Fruit fly (Drosophila melanogaster): Measurements from ENCODE around the gene CG6621.

CG6621 gene

DNA sequence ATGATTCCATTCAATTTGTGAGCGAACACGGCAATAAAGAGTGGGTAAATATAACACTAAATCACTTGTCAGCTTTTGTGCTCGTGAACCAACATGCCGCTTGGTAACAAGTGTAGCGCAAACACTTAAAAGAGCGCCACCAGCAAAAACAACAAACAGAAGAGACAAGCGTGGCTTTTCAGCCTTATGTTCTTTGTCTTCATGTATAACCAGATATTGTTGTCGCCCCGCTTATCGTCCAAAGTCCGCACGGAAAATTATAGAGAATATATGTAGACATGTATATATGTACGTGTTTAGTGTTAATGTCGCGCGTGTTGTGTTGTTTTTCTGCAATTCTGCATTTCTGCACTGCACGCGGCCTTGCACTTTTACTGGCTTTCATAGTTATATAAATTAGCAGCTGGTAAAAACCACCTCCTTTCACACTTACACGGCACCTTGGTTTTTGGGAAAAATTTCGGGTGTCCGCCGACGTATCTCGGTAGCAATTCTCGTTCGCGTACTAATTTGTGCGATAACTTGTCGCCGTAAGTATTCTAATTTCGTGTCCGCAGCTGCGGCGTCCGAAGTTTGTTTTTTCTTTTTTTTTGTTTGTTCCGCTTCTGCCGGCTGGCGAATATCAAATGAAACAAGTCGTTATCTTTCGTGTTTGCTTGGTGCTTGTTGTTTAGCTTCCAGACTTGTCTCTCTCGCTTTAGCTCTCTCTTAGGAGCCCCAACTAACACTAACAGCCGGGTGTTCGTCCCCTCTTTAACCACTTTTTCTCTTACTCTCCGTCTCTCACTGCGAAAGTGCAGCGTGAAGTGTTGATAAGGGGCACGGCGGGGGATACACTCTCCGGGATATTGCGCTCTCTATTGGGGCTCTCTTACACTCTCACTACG lies 4.5 kb downstream of the CG6621 start (continued):
- peak; percentile 99 for TF ChIP-seq nom (GFP tag; optimal IDR thresholded peaks at IDR 0.05)
- TF ChIP-seq rib (GFP tag; IDR thresholded peaks at IDR 0.05): peak; percentile 26; the same call in 1 of the 2 replicates
- peak; percentile 58 for TF ChIP-seq slbo (GFP tag; IDR thresholded peaks at IDR 0.05)
- no peak for TF ChIP-seq CG9609 (GFP tag; optimal IDR thresholded peaks at IDR 0.05)
- no peak for TF ChIP-seq MESR4 (GFP tag; optimal IDR thresholded peaks at IDR 0.05)
- TF ChIP-seq maf-S (GFP tag; optimal IDR thresholded peaks at IDR 0.05): no peak
- TF ChIP-seq CG5245 (GFP tag; optimal IDR thresholded peaks at IDR 0.05): no peak
- no peak for TF ChIP-seq CG9797 (GFP tag; optimal IDR thresholded peaks at IDR 0.05)
- TF ChIP-seq gfzf (GFP tag; optimal IDR thresholded peaks at IDR 0.05): no peak
- TF ChIP-seq CG18764 (GFP tag; optimal IDR thresholded peaks at IDR 0.05): no peak
- peak; percentile 20 for TF ChIP-seq CG10147 (GFP tag; optimal IDR thresholded peaks at IDR 0.05)
- TF ChIP-seq Nf-YC (tag; optimal IDR thresholded peaks at IDR 0.05): no peak
- peak; percentile 33 for TF ChIP-seq BtbVII (GFP tag; optimal IDR thresholded peaks at IDR 0.05)
- no peak for TF ChIP-seq CG1832 (GFP tag; optimal IDR thresholded peaks at IDR 0.05)
- no peak for TF ChIP-seq z (GFP tag; IDR thresholded peaks at IDR 0.05)
- no peak for TF ChIP-seq Neu2 (GFP tag; optimal IDR thresholded peaks at IDR 0.05; ENCODE audit: borderline replicate concordance)
- TF ChIP-seq CG3726 (GFP tag; IDR thresholded peaks at IDR 0.05): no peak
- TF ChIP-seq CG13894 (tag; optimal IDR thresholded peaks at IDR 0.05): peak; percentile 43
- TF ChIP-seq CG7556 (GFP tag; optimal IDR thresholded peaks at IDR 0.05): peak; percentile 38
- no peak for TF ChIP-seq Abd-B (GFP tag; optimal IDR thresholded peaks at IDR 0.05)
- peak; percentile 77 for TF ChIP-seq ci (GFP tag; IDR thresholded peaks at IDR 0.05)
- TF ChIP-seq grn (GFP tag; optimal IDR thresholded peaks at IDR 0.05): no peak
- peak; percentile 78 for TF ChIP-seq NFAT (GFP tag; IDR thresholded peaks at IDR 0.05)
- TF ChIP-seq Med (GFP tag): peak; percentile 90
- TF ChIP-seq H15 (GFP tag; IDR thresholded peaks at IDR 0.05): no peak
- TF ChIP-seq CG34422 (GFP tag; IDR thresholded peaks at IDR 0.05): peak; percentile 52; the same call in 1 of the 3 replicates
- TF ChIP-seq kni (GFP tag; optimal IDR thresholded peaks at IDR 0.05): peak; percentile 23
- no peak for TF ChIP-seq dm (GFP tag; optimal IDR thresholded peaks at IDR 0.05)
- TF ChIP-seq CG7786 (GFP tag; optimal IDR thresholded peaks at IDR 0.05): no peak
- no peak for TF ChIP-seq klu (GFP tag; IDR thresholded peaks at IDR 0.05)
- TF ChIP-seq unpg (GFP tag; optimal IDR thresholded peaks at IDR 0.05): peak; percentile 35
- no peak for TF ChIP-seq Atf-2 (GFP tag; optimal IDR thresholded peaks at IDR 0.05)
- peak; percentile 76 for TF ChIP-seq CG7987 (GFP tag; optimal IDR thresholded peaks at IDR 0.05)
- no peak for TF ChIP-seq ssp (GFP tag; IDR thresholded peaks at IDR 0.05)
- TF ChIP-seq Antp (GFP tag; optimal IDR thresholded peaks at IDR 0.05): peak; percentile 31
- TF ChIP-seq Fer3 (tag; optimal IDR thresholded peaks at IDR 0.05): peak; percentile 50
- TF ChIP-seq toy (GFP tag; IDR thresholded peaks at IDR 0.05): no peak
- TF ChIP-seq Vsx1 (GFP tag; optimal IDR thresholded peaks at IDR 0.05): no peak
- TF ChIP-seq CG7928 (GFP tag; optimal IDR thresholded peaks at IDR 0.05): no peak
- no peak for TF ChIP-seq Hr3 (GFP tag; optimal IDR thresholded peaks at IDR 0.05)
- peak; percentile 80 for TF ChIP-seq Rfx (GFP tag; IDR thresholded peaks at IDR 0.05)
- TF ChIP-seq lilli (GFP tag; optimal IDR thresholded peaks at IDR 0.05): peak; percentile 30
- TF ChIP-seq CG12744 (GFP tag; optimal IDR thresholded peaks at IDR 0.05): peak; percentile 6
- no peak for TF ChIP-seq CG17829 (tag; optimal IDR thresholded peaks at IDR 0.05)
- TF ChIP-seq pan (optimal IDR thresholded peaks at IDR 0.05): no peak
- peak in 1 of 2 experiments; percentile 16 for TF ChIP-seq pan (GFP tag; optimal IDR thresholded peaks at IDR 0.05 in 1 of 2, IDR thresholded peaks at IDR 0.05 in 1 of 2)
- no peak for TF ChIP-seq gcm (GFP tag; optimal IDR thresholded peaks at IDR 0.05)
- no peak for TF ChIP-seq Ets97D (GFP tag; optimal IDR thresholded peaks at IDR 0.05)
- TF ChIP-seq CG6254 (GFP tag; optimal IDR thresholded peaks at IDR 0.05): peak; percentile 32
- TF ChIP-seq tx (GFP tag; optimal IDR thresholded peaks at IDR 0.05): no peak
